Worm (Caenorhabditis elegans) whole organism, midembryonic: ENCODE data around the gene srt-41.

ENCODE experiments used
- T22C8.4 ChIP-seq: fragments of 200-800 bp; sonication (Bioruptor generic); IDR thresholded peaks from 2 replicates; pipeline ENCODE4 v1.3.6; 2022; ENCODE audit warnings: missing genetic modification characterization, missing compliant biosample characterization
- cog-1 ChIP-seq: sonication (generic microtip); optimal IDR thresholded peaks from 2 replicates; lab custom pipeline; 2016; ENCODE audit warnings: missing genetic modification characterization, missing compliant biosample characterization
- flt-1 ChIP-seq: fragments of 200-800 bp; sonication (Bioruptor generic); IDR thresholded peaks from 2 replicates; pipeline ENCODE4 v1.3.6; 2022; ENCODE audit warnings: missing genetic modification characterization, missing compliant biosample characterization
- klf-2 ChIP-seq: fragments of 200-800 bp; sonication (Bioruptor generic); conservative IDR thresholded peaks from 2 replicates; pipeline ENCODE4 v1.3.6; 2022; ENCODE audit warnings: missing genetic modification reagents, missing genetic modification characterization, missing compliant biosample characterization
- med-1 ChIP-seq: sonication (generic microtip); optimal IDR thresholded peaks from 2 replicates; lab custom pipeline; 2017; ENCODE audit warnings: missing genetic modification characterization, mild to moderate bottlenecking, missing compliant biosample characterization, antibody characterized with exemption, missing genetic modification reagents; ENCODE audit not compliant: insufficient read depth
- ref-1 ChIP-seq: fragments of 200-800 bp; sonication (Bioruptor generic); conservative IDR thresholded peaks from 2 replicates; pipeline ENCODE4 v1.3.6; 2022; ENCODE audit warnings: missing genetic modification reagents, missing genetic modification characterization, missing compliant biosample characterization
- tab-1 ChIP-seq: fragments of 200-800 bp; sonication (Bioruptor generic); IDR thresholded peaks from 2 replicates; pipeline ENCODE4 v1.3.6; 2022; ENCODE audit warnings: missing genetic modification characterization, missing compliant biosample characterization
- ztf-23 ChIP-seq: fragments of 200-800 bp; sonication (Bioruptor generic); IDR thresholded peaks from 2 replicates; pipeline ENCODE4 v1.3.6; 2022; ENCODE audit warnings: missing genetic modification reagents, missing genetic modification characterization, missing compliant biosample characterization
- ztf-29 ChIP-seq: fragments of 200-800 bp; sonication (Bioruptor generic); IDR thresholded peaks from 2 replicates; pipeline ENCODE4 v1.3.6; 2022; ENCODE audit warnings: missing genetic modification reagents, missing genetic modification characterization, missing compliant biosample characterization

srt-41 gene

DNA sequence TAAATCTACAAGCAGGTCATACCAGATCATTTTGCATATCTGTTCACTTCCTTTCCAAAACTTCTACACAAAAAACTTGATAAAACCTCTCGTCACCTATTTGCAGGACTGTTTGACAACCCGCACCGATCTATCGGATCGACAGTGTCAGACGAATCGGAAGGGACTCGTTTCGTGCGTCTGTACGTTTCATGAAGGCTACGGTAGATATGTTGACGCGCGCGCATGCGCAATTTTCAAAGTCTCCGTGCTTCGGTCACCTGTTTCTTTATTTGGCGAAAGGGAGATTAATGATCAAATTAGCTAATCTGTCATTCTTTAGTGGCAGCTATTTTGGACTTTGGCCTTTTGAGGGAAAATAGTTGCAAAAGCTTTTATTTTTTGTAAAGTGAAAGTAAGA is 13.4 kb downstream of the srt-41 start:
- TF ChIP-seq ztf-23 (GFP tag; lab: Robert Waterston, UW) (no peak), tab-1 (GFP tag; lab: Robert Waterston, UW) (no peak), ref-1 (GFP tag; lab: Robert Waterston, UW) (no peak), T22C8.4 (GFP tag; lab: Robert Waterston, UW) (no peak), klf-2 (GFP tag; lab: Robert Waterston, UW) (no peak), flt-1 (GFP tag; lab: Robert Waterston, UW) (no peak), cog-1 (tag; lab: Kevin White, UChicago) (no peak), ztf-29 (GFP tag; lab: Robert Waterston, UW) (no peak), med-1 (GFP tag; lab: Kevin White, UChicago) (no peak)

DNA sequence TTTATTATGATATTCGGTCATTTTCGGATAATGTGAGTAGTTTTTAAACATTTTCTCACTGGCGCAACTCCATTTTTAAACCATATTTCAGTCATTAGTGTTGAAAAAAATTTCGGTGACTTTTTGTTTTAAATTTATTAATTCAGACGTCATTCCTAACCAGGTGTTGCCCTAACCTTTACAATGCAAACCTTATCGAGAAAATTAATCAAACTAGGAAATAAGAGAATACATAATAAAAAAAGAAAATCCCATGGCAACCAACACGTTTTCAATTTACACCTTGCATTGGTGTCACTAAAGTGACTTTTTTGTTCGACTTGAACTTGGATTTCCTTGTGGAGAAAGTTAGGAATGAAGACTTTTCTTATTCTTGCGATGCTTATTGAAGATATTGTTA is 14.8 kb downstream of the srt-41 start, which contains the start of gene F36H9.2:
F36H9.2 (plus strand) TSS at position 301 of the 400 bp plus-strand sequence.
- no peak for TF ChIP-seq cog-1 (tag; lab: Kevin White, UChicago)
- TF ChIP-seq med-1 (GFP tag; lab: Kevin White, UChicago): no peak
- TF ChIP-seq T22C8.4 (GFP tag; lab: Robert Waterston, UW): no peak
- no peak for TF ChIP-seq flt-1 (GFP tag; lab: Robert Waterston, UW)
- TF ChIP-seq ztf-29 (GFP tag; lab: Robert Waterston, UW): no peak
- no peak for TF ChIP-seq ztf-23 (GFP tag; lab: Robert Waterston, UW)

DNA sequence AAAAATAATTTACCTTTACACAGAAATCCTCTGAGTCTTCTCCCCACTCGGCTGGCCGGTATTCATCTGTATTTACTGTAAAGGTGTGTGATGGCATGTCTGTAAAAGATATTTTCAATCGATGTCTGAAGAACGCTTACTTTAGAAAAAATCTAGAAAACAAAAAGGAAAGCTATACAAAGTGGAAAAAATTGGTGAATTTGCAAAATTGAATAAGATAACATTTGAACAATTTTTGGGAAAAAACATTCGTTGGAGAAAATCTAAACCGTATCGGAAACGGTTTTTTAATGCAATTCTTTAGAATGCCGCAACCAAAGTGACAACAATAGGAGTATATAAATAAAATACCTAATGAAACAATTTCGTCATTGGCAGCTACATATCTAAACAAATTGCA is 21.0 kb downstream of the srt-41 start, which contains the start of gene F36H9.5:
F36H9.5 (minus strand) TSS at position 101 of the 400 bp plus-strand sequence.
- TF ChIP-seq ztf-29 (GFP tag; lab: Robert Waterston, UW) (no peak), ref-1 (GFP tag; lab: Robert Waterston, UW) (no peak)

DNA sequence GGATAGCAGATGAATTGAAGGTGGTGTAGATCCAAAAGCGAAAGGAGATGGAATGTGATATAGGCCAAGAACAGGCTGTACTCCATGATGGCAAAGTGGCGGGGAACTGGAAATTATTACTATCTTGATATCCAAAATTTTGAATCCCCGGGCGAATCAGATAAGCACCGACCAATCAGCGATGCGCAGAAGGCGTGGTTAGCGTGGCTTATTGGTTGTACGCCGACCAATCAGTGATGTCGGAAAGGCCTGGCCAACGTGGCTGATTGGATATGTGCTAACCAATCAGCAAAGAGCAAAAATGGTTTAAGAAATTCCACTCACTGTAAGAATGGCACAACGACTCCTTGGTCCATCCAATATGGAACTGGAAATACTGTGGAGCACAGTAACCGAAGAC is 22.9 kb downstream of the srt-41 start:
- TF ChIP-seq flt-1 (GFP tag; lab: Robert Waterston, UW): no peak
- no peak for TF ChIP-seq ztf-29 (GFP tag; lab: Robert Waterston, UW)
- TF ChIP-seq T22C8.4 (GFP tag; lab: Robert Waterston, UW): no peak
- TF ChIP-seq klf-2 (GFP tag; lab: Robert Waterston, UW): no peak
- TF ChIP-seq cog-1 (tag; lab: Kevin White, UChicago): no peak
- no peak for TF ChIP-seq ref-1 (GFP tag; lab: Robert Waterston, UW)
- TF ChIP-seq tab-1 (GFP tag; lab: Robert Waterston, UW): no peak
- no peak for TF ChIP-seq med-1 (GFP tag; lab: Kevin White, UChicago)
- TF ChIP-seq ztf-23 (GFP tag; lab: Robert Waterston, UW): no peak

DNA sequence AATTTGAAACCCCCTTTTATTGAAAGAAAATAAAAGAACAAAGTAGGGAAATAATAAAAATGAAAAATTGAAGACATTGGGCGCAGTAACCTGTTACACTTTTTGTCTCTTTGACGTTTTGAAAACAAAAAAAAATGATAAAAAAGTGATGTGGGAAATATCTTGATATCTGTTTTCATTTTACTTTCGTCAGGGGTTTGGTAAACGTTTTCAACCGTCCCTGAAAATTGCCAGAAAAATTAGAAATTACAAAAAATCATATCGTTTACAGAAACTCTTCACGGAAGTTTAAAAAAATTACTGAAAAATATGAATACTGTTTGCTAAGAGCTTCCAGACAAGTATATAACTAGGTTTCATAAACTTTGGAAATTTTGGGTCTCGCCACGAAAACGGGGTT is 23.8 kb downstream of the srt-41 start, which contains the start of gene F36H9.4:
F36H9.4 (minus strand) TSS at position 101 of the 400 bp plus-strand sequence.
- no peak for TF ChIP-seq med-1 (GFP tag; lab: Kevin White, UChicago)
- TF ChIP-seq cog-1 (tag; lab: Kevin White, UChicago): no peak
- TF ChIP-seq T22C8.4 (GFP tag; lab: Robert Waterston, UW): no peak
- no peak for TF ChIP-seq ztf-23 (GFP tag; lab: Robert Waterston, UW)
- TF ChIP-seq ztf-29 (GFP tag; lab: Robert Waterston, UW): no peak
- no peak for TF ChIP-seq flt-1 (GFP tag; lab: Robert Waterston, UW)
- TF ChIP-seq tab-1 (GFP tag; lab: Robert Waterston, UW): no peak
- TF ChIP-seq klf-2 (GFP tag; lab: Robert Waterston, UW): no peak
- no peak for TF ChIP-seq ref-1 (GFP tag; lab: Robert Waterston, UW)

DNA sequence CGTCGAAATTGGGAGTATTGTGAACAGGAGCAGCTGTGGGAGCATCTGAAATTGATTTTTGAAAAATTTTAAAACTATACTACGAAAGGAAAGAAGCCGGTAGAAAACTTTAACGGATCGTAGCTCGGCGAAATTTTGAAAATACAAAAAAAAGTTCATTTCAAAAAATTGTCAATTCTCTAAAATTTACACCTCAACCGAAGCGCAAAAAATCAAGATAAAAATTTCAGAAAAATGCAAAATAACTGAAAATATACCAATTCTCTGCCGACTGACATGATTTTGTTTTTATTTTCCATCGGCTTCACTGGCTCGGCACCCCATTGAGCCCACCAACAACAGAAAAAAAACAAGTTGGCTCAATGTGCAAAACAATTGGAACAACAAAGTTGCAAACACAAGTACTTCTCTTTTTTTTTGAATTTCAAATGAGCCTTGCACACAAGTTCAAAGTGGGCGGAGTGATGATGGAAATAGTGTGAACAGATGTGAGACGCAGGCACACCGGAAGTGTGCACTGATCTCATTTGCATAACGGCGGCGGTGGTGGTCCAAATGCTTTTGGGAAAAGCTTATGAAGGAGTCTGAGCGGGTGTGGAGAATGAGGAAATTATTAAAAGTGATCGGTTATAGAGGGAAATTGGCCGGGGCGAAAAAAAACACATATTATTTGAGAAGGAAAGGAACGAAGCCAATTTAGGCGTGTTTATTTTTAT is 27.9 kb downstream of the srt-41 start, which contains the start of gene F36H9.7:
F36H9.7 (minus strand) TSS at position 51 of the 716 bp plus-strand sequence.
- TF ChIP-seq tab-1 (GFP tag; lab: Robert Waterston, UW): no peak
- TF ChIP-seq klf-2 (GFP tag; lab: Robert Waterston, UW): no peak
- TF ChIP-seq med-1 (GFP tag; lab: Kevin White, UChicago): no peak
- TF ChIP-seq ref-1 (GFP tag; lab: Robert Waterston, UW): no peak
- no peak for TF ChIP-seq flt-1 (GFP tag; lab: Robert Waterston, UW)
- TF ChIP-seq ztf-23 (GFP tag; lab: Robert Waterston, UW): no peak
- no peak for TF ChIP-seq ztf-29 (GFP tag; lab: Robert Waterston, UW)
- no peak for TF ChIP-seq cog-1 (tag; lab: Kevin White, UChicago)

DNA sequence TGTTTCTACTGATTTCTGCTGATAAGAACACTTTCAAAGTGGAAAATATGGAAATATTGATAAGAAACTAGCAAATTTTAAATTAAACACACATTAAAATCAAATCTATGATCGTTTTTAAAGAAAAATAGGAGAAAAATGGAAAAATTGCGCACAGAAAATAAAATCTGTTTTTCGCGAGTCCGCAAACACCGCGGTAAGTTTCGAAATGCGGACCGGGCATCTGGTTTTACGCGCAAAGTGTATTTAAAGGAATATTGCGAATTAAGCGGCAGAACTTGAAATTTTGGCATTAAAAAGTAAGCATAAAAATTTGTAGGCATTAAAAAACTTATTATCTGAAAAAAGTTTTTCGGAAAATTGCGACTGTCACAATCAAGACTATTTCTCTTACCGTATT is 29.8 kb downstream of the srt-41 start:
- TF ChIP-seq tab-1 (GFP tag; lab: Robert Waterston, UW): no peak
- no peak for TF ChIP-seq klf-2 (GFP tag; lab: Robert Waterston, UW)
- no peak for TF ChIP-seq ref-1 (GFP tag; lab: Robert Waterston, UW)

DNA sequence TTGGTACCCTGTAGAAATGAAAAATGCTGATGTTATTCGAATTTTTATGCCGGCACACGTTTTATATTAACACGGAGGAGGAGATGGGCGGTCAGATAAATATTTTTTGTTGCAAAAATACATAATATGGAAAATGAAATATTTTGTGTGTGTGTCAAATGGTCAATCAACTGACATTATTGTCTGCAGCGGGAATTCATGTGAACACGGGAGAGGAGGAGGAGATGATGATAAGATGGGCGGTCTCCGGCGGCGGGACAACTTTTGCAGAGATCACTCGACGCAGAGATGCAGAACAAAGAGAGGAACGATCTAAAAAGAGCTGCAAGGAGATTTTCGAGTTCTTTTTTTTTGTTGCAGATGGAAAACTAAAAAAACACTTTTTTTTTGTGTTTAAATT is 31.2 kb downstream of the srt-41 start, which contains the start of gene dhs-13:
dhs-13 (minus strand) TSS at position 8 of the 400 bp plus-strand sequence.
- TF ChIP-seq ref-1 (GFP tag; lab: Robert Waterston, UW) (no peak), ztf-29 (GFP tag; lab: Robert Waterston, UW) (no peak), tab-1 (GFP tag; lab: Robert Waterston, UW) (no peak), T22C8.4 (GFP tag; lab: Robert Waterston, UW) (no peak), flt-1 (GFP tag; lab: Robert Waterston, UW) (no peak), cog-1 (tag; lab: Kevin White, UChicago) (no peak), klf-2 (GFP tag; lab: Robert Waterston, UW) (no peak), med-1 (GFP tag; lab: Kevin White, UChicago) (no peak), ztf-23 (GFP tag; lab: Robert Waterston, UW) (no peak)

DNA sequence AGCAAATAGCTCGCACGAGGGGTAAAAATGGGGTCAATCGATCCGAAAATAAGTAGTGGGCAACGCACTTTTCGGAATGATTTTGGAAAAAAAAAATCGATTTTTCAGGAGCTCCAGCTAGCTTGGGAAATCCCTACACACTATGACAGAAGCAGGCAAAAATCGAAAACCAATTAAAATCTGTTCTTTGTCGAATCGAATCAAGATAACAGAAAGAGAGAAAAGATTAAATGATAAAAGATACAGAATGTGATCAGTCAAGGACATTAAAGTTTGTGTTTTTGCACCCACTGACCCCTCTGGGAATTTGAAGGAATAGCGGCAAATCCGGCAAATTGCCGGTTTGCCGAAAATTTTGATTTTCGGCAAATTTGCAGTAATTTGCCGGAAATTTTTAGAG is 35.5 kb downstream of the srt-41 start:
- TF ChIP-seq ztf-29 (GFP tag; lab: Robert Waterston, UW): no peak
- TF ChIP-seq cog-1 (tag; lab: Kevin White, UChicago): no peak
- no peak for TF ChIP-seq T22C8.4 (GFP tag; lab: Robert Waterston, UW)
- no peak for TF ChIP-seq med-1 (GFP tag; lab: Kevin White, UChicago)
- no peak for TF ChIP-seq tab-1 (GFP tag; lab: Robert Waterston, UW)
